Fruit fly (Drosophila melanogaster) whole organism, embryonic: ENCODE data around the gene Mzt1.

Experiments used
- CG15601 ChIP-seq: fragments of 200-800 bp; sonication (Bioruptor generic); optimal IDR thresholded peaks from 3 replicates; lab custom pipeline; 2019; ENCODE audit warnings: missing biosample characterization, mild to moderate bottlenecking, missing genetic modification characterization, moderate library complexity
- CG16863 ChIP-seq: fragments of 200-800 bp; sonication (Bioruptor generic); optimal IDR thresholded peaks from 3 replicates; lab custom pipeline; 2016; ENCODE audit warnings: missing biosample characterization, missing genetic modification characterization
- CG17361 ChIP-seq: fragments of 200-800 bp; sonication (Bioruptor generic); IDR thresholded peaks from 3 replicates; pipeline ENCODE4 v1.3.6; 2022; ENCODE audit warnings: missing biosample characterization, missing genetic modification characterization
- CG2199 ChIP-seq: fragments of 200-800 bp; sonication (Bioruptor generic); IDR thresholded peaks from 3 replicates; pipeline ENCODE4 v1.3.6; 2022; ENCODE audit warnings: missing biosample characterization, missing genetic modification characterization
- CG4360 ChIP-seq: fragments of 200-800 bp; sonication (Bioruptor generic); IDR thresholded peaks from 2 replicates; pipeline ENCODE4 v1.3.6; 2022; ENCODE audit warnings: missing biosample characterization, missing genetic modification characterization
- CG6175 ChIP-seq: fragments of 200-800 bp; sonication (Bioruptor generic); IDR thresholded peaks from 3 replicates; pipeline ENCODE4 v1.3.6; 2022; ENCODE audit warnings: missing biosample characterization, missing genetic modification characterization
- CG6683 ChIP-seq: fragments of 200-800 bp; sonication (Bioruptor generic); optimal IDR thresholded peaks from 2 replicates; lab custom pipeline; 2017; ENCODE audit warnings: missing biosample characterization, mild to moderate bottlenecking, missing genetic modification characterization, missing genetic modification reagents
- CG8359 ChIP-seq: fragments of 200-800 bp; sonication (Bioruptor generic); optimal IDR thresholded peaks from 2 replicates; lab custom pipeline; 2017; ENCODE audit warnings: missing biosample characterization, mild to moderate bottlenecking, missing genetic modification characterization, borderline replicate concordance
- CG9727 ChIP-seq: fragments of 200-800 bp; sonication (Bioruptor generic); optimal IDR thresholded peaks from 3 replicates; lab custom pipeline; 2017; ENCODE audit warnings: missing biosample characterization, mild to moderate bottlenecking, missing genetic modification characterization
- CG9797 ChIP-seq: fragments of 200-800 bp; sonication (Bioruptor generic); optimal IDR thresholded peaks from 3 replicates; lab custom pipeline; 2018; ENCODE audit warnings: missing biosample characterization, mild to moderate bottlenecking, missing genetic modification characterization
- Camta ChIP-seq: fragments of 200-800 bp; sonication (Bioruptor generic); optimal IDR thresholded peaks from 2 replicates; lab custom pipeline; 2016; ENCODE audit warnings: missing biosample characterization, missing genetic modification characterization
- CoRest ChIP-seq: fragments of 200-800 bp; sonication (Bioruptor generic); optimal IDR thresholded peaks from 3 replicates; lab custom pipeline; 2018; ENCODE audit warnings: missing biosample characterization, mild to moderate bottlenecking, missing genetic modification characterization, moderate library complexity
- D ChIP-seq, 2 experiments: fragments of 200-800 bp in 1 of 2; fragments of >200 bp in 1 of 2; sonication (Bioruptor generic) in 1 of 2; optimal IDR thresholded peaks; 2 replicates in 1 of 2; 3 replicates in 1 of 2; lab custom pipeline; 2017; ENCODE audit warnings: mild to moderate bottlenecking in 1 of 2, missing biosample characterization in 1 of 2, missing genetic modification characterization in 1 of 2, missing genetic modification reagents in 1 of 2
- Deaf1 ChIP-seq: fragments of 200-800 bp; optimal IDR thresholded peaks from 3 replicates; lab custom pipeline; 2019; ENCODE audit warnings: missing biosample characterization, mild to moderate bottlenecking, missing genetic modification characterization, moderate library complexity
- HHEX ChIP-seq: fragments of 200-800 bp; sonication (Bioruptor generic); optimal IDR thresholded peaks from 3 replicates; lab custom pipeline; 2017; ENCODE audit warnings: missing biosample characterization, mild to moderate bottlenecking, missing genetic modification characterization, missing genetic modification reagents
- Hmr ChIP-seq: fragments of 200-800 bp; sonication (Bioruptor generic); optimal IDR thresholded peaks from 3 replicates; lab custom pipeline; 2017; ENCODE audit warnings: mild to moderate bottlenecking, missing biosample characterization, missing genetic modification reagents, missing genetic modification characterization
- Hr78 ChIP-seq, 2 experiments: fragments of 200-800 bp in 1 of 2; fragments of >200 bp in 1 of 2; sonication (Bioruptor generic) in 1 of 2; optimal IDR thresholded peaks; 2 replicates each; lab custom pipeline; 2017 to 2019; ENCODE audit warnings: missing biosample characterization in 2 of 2, missing genetic modification characterization in 2 of 2, mild to moderate bottlenecking in 1 of 2, moderate library complexity in 1 of 2
- MESR4 ChIP-seq: fragments of 200-800 bp; sonication (Bioruptor generic); optimal IDR thresholded peaks from 2 replicates; lab custom pipeline; 2018; ENCODE audit warnings: missing biosample characterization, mild to moderate bottlenecking, missing genetic modification characterization, moderate library complexity
- Med ChIP-seq: fragments of 200-800 bp; sonication (Bioruptor generic); peaks from one replicate; lab custom pipeline; 2016; ENCODE audit warnings: missing biosample characterization, missing genetic modification characterization, mild to moderate bottlenecking, inconsistent platforms, moderate library complexity
- Oli ChIP-seq: fragments of 200-800 bp; sonication (Bioruptor generic); optimal IDR thresholded peaks from 2 replicates; lab custom pipeline; 2018; ENCODE audit warnings: missing biosample characterization, mild to moderate bottlenecking, missing genetic modification characterization, moderate library complexity
- Rx ChIP-seq: fragments of 200-800 bp; sonication (Bioruptor generic); IDR thresholded peaks from 2 replicates; pipeline ENCODE4 v1.3.6; 2022; ENCODE audit warnings: missing biosample characterization, missing genetic modification characterization
- Vsx1 ChIP-seq: fragments of 200-800 bp; sonication (Bioruptor generic); optimal IDR thresholded peaks from 2 replicates; lab custom pipeline; 2017; ENCODE audit warnings: missing biosample characterization, mild to moderate bottlenecking, missing genetic modification characterization, missing genetic modification reagents
- Xrp1 ChIP-seq: fragments of 200-800 bp; sonication (Bioruptor generic); IDR thresholded peaks from 2 replicates; pipeline ENCODE4 v1.3.6; 2022; ENCODE audit warnings: missing biosample characterization, missing genetic modification characterization
- abd-A ChIP-seq: fragments of 200-800 bp; sonication (Bioruptor generic); optimal IDR thresholded peaks from 3 replicates; lab custom pipeline; 2019; ENCODE audit warnings: missing biosample characterization, mild to moderate bottlenecking, missing genetic modification characterization, moderate library complexity
- chinmo ChIP-seq: fragments of 200-800 bp; sonication (Bioruptor generic); IDR thresholded peaks from 4 replicates; pipeline ENCODE4 v1.3.6; 2022; ENCODE audit warnings: missing biosample characterization, missing genetic modification characterization; ENCODE audit not compliant: partially characterized antibody
- grn ChIP-seq: fragments of 200-800 bp; sonication (Bioruptor generic); optimal IDR thresholded peaks from 3 replicates; lab custom pipeline; 2017; ENCODE audit warnings: missing biosample characterization, missing genetic modification characterization
- kni ChIP-seq: fragments of 200-800 bp; sonication (Bioruptor generic); optimal IDR thresholded peaks from 3 replicates; lab custom pipeline; 2017; ENCODE audit warnings: mild to moderate bottlenecking, missing biosample characterization, missing genetic modification reagents, missing genetic modification characterization
- nom ChIP-seq: fragments of 200-800 bp; sonication (Bioruptor generic); optimal IDR thresholded peaks from 2 replicates; lab custom pipeline; 2017; ENCODE audit warnings: missing biosample characterization, missing genetic modification characterization, mild to moderate bottlenecking, moderate library complexity, missing genetic modification reagents
- pho ChIP-seq: fragments of 200-800 bp; sonication (Bioruptor generic); optimal IDR thresholded peaks from 2 replicates; lab custom pipeline; 2016; ENCODE audit warnings: missing biosample characterization, missing genetic modification characterization
- prd ChIP-seq, 3 experiments: fragments of >200 bp in 2 of 3; fragments of 200-800 bp in 1 of 3; sonication (Bioruptor generic) in 1 of 3; optimal IDR thresholded peaks in 2 of 3; IDR thresholded peaks in 1 of 3; 2 replicates in 2 of 3; 3 replicates in 1 of 3; pipeline versions ENCODE4 v1.3.6 to Lab custom; 2017 to 2022; ENCODE audit warnings: missing biosample characterization in 1 of 3, missing genetic modification characterization in 1 of 3
- sisA ChIP-seq: fragments of 200-800 bp; sonication (Bioruptor generic); IDR thresholded peaks from 2 replicates; pipeline ENCODE4 v1.3.6; 2022; ENCODE audit warnings: missing biosample characterization, missing genetic modification characterization
- tll ChIP-seq, 2 experiments: fragments of 200-800 bp in 1 of 2; fragments of >200 bp in 1 of 2; sonication (Bioruptor generic) in 1 of 2; optimal IDR thresholded peaks; 2 replicates each; lab custom pipeline; 2017 to 2019; ENCODE audit warnings: missing biosample characterization in 2 of 2, missing genetic modification characterization in 2 of 2, mild to moderate bottlenecking in 1 of 2, moderate library complexity in 1 of 2
- twi ChIP-seq: fragments of 200-800 bp; optimal IDR thresholded peaks from 2 replicates; lab custom pipeline; 2019; ENCODE audit warnings: missing biosample characterization, mild to moderate bottlenecking, missing genetic modification characterization, moderate library complexity

Gene Mzt1

dm6 chr3L:2438609-2439422, 49.8 kb downstream of the Mzt1 start (continued):
- TF ChIP-seq tll (GFP tag; optimal IDR thresholded peaks at IDR 0.05; lab: Kevin White, UChicago) (peak in 1 of 2 experiments; percentile 90), twi (tag; lab: Kevin White, UChicago) (no peak), CG9797 (GFP tag; lab: Kevin White, UChicago) (no peak), CG15601 (no peak), Hmr (GFP tag; lab: Kevin White, UChicago) (no peak), abd-A (tag; lab: Kevin White, UChicago) (peak; percentile 31), Deaf1 (tag; lab: Kevin White, UChicago) (peak; percentile 37), CG8359 (GFP tag; lab: Kevin White, UChicago) (no peak), Camta (GFP tag; lab: Kevin White, UChicago) (no peak), D (optimal IDR thresholded peaks at IDR 0.05; lab: Kevin White, UChicago) (peak; percentile 88), D (GFP tag; optimal IDR thresholded peaks at IDR 0.05; lab: Kevin White, UChicago) (no peak), pho (GFP tag; lab: Kevin White, UChicago) (no peak), Rx (no peak), CoRest (tag; lab: Kevin White, UChicago) (no peak), Oli (tag; lab: Kevin White, UChicago) (no peak), kni (GFP tag; lab: Kevin White, UChicago) (peak; percentile 68), Xrp1 (0 out of 2 replicates have a peak, but pooled peaks have one; percentile 8), grn (peak; percentile 78), nom (peak; percentile 29), chinmo (GFP tag; lab: Robert Waterston, UW) (peak; percentile 87; the same call in 3 of the 4 replicates), CG4360 (GFP tag; lab: Robert Waterston, UW) (peak; percentile 90), CG9727 (GFP tag; lab: Kevin White, UChicago) (peak; percentile 1), sisA (GFP tag; lab: Robert Waterston, UW) (no peak), CG6683 (no peak), Hr78 (GFP tag; optimal IDR thresholded peaks at IDR 0.05; lab: Kevin White, UChicago) (no peak), CG17361 (GFP tag; lab: Robert Waterston, UW) (no peak), HHEX (no peak), CG16863 (GFP tag; lab: Kevin White, UChicago) (no peak), Vsx1 (GFP tag; lab: Kevin White, UChicago) (peak; percentile 5), prd (optimal IDR thresholded peaks at IDR 0.05; lab: Kevin White, UChicago) (no peak), prd (GFP tag; IDR thresholded peaks at IDR 0.05; lab: Robert Waterston, UW) (0 out of 3 replicates have a peak, but pooled peaks have one; percentile 14), MESR4 (GFP tag; lab: Kevin White, UChicago) (no peak), CG2199 (GFP tag; lab: Robert Waterston, UW) (peak; percentile 91), Med (peak; percentile 31), CG6175 (GFP tag; lab: Robert Waterston, UW) (peak; percentile 78; the same call in 2 of the 3 replicates)
